Fruit fly (Drosophila melanogaster): ENCODE results near the gene CG10864.

Gene CG10864

DNA sequence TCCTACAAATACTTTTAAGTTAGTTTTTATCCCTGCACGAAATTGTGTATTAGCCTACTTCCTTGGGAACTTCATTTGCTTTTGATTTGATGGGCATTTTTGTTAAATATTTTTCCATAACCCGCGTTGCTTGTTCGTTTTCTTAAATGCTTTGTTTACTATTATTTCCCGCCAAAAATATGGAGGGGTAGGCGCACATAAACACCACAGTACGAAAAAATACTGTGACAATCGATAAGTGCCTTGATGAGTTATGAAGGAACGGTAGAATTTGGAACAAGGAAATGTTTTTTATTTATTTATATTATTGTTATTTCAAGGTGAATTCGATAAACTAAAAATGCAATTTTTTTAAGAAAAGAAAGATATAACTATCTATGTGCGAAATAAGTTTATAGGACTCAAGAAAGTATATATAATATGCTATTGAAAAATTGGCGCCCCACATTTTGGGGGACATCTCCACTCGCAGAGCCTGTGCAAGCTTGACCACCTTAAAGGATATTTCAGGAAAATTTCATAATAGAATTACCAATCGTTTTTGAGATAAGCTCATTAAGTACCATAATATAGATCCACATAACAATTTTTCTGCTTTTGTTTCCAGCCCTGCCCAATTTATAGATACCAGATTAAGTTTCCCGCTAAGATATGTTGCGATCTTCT is 45.3 kb downstream of the CG10864 start, which contains the start of the genes WRNexo and Nup43 (continued):
- TF ChIP-seq CG7372 (GFP tag; IDR thresholded peaks at IDR 0.05): 0 out of 2 replicates have a peak, but pooled peaks have one; percentile 32
- no peak for TF ChIP-seq CG4360 (GFP tag; IDR thresholded peaks at IDR 0.05)
- TF ChIP-seq vfl (GFP tag; optimal IDR thresholded peaks at IDR 0.05): peak; percentile 2
- peak; percentile 31 for TF ChIP-seq CG10267 (tag; optimal IDR thresholded peaks at IDR 0.05)
- no peak for TF ChIP-seq grn (GFP tag; optimal IDR thresholded peaks at IDR 0.05)
- no peak for TF ChIP-seq CG18599 (GFP tag; optimal IDR thresholded peaks at IDR 0.05)
- TF ChIP-seq fru (optimal IDR thresholded peaks at IDR 0.05): no peak
- peak; percentile 49 for TF ChIP-seq Hr3 (GFP tag; optimal IDR thresholded peaks at IDR 0.05)
- no peak for TF ChIP-seq seq (GFP tag; IDR thresholded peaks at IDR 0.05)
- peak; percentile 70 for TF ChIP-seq slbo (GFP tag; IDR thresholded peaks at IDR 0.05)
- TF ChIP-seq dimm (GFP tag; IDR thresholded peaks at IDR 0.05): no peak
- TF ChIP-seq Usf (GFP tag; optimal IDR thresholded peaks at IDR 0.05): no peak
- TF ChIP-seq fd96Cb (tag; optimal IDR thresholded peaks at IDR 0.05): peak; percentile 40
- peak; percentile 34; the same call in 1 of the 2 replicates for TF ChIP-seq CG32772 (GFP tag; IDR thresholded peaks at IDR 0.05)
- TF ChIP-seq CG12659 (GFP tag; optimal IDR thresholded peaks at IDR 0.05): peak; percentile 53
- TF ChIP-seq CG11504 (tag; optimal IDR thresholded peaks at IDR 0.05): peak; percentile 61
- TF ChIP-seq CG13775 (GFP tag; optimal IDR thresholded peaks at IDR 0.05): peak; percentile 67
- no peak for TF ChIP-seq CG6765 (GFP tag; optimal IDR thresholded peaks at IDR 0.05)
- no peak for TF ChIP-seq CG17328 (GFP tag; IDR thresholded peaks at IDR 0.05)
- TF ChIP-seq Hand (GFP tag; optimal IDR thresholded peaks at IDR 0.05): no peak
- TF ChIP-seq CG15479 (GFP tag; optimal IDR thresholded peaks at IDR 0.05): no peak
- no peak for TF ChIP-seq CG10274 (GFP tag; optimal IDR thresholded peaks at IDR 0.05)
- peak; percentile 25 for TF ChIP-seq CG10654 (GFP tag; optimal IDR thresholded peaks at IDR 0.05)
- TF ChIP-seq sob (GFP tag; IDR thresholded peaks at IDR 0.05): peak; percentile 37; the same call in 1 of the 2 replicates
- peak; percentile 14; the same call in 1 of the 2 replicates for TF ChIP-seq sisA (GFP tag; IDR thresholded peaks at IDR 0.05)
- peak; percentile 82 for TF ChIP-seq gfzf (GFP tag; optimal IDR thresholded peaks at IDR 0.05)
- TF ChIP-seq CG14710 (tag; optimal IDR thresholded peaks at IDR 0.05): peak; percentile 51
- TF ChIP-seq btn (GFP tag; optimal IDR thresholded peaks at IDR 0.05): no peak
- TF ChIP-seq Fer2 (tag; optimal IDR thresholded peaks at IDR 0.05): no peak
- no peak for TF ChIP-seq MTF-1 (GFP tag; optimal IDR thresholded peaks at IDR 0.05; ENCODE audit: borderline replicate concordance)
- TF ChIP-seq stwl (tag; optimal IDR thresholded peaks at IDR 0.05): peak; percentile 37
- TF ChIP-seq CoRest (tag; optimal IDR thresholded peaks at IDR 0.05): peak; percentile 69
- TF ChIP-seq H15 (GFP tag; IDR thresholded peaks at IDR 0.05): 0 out of 3 replicates have a peak, but pooled peaks have one; percentile 31
- TF ChIP-seq Xbp1 (GFP tag; optimal IDR thresholded peaks at IDR 0.05): peak; percentile 40
- no peak for TF ChIP-seq Bdp1 (GFP tag; optimal IDR thresholded peaks at IDR 0.05)
- peak; percentile 62; the same call in 2 of the 3 replicates for TF ChIP-seq CG34422 (GFP tag; IDR thresholded peaks at IDR 0.05)
- TF ChIP-seq Rx (GFP tag; IDR thresholded peaks at IDR 0.05): 0 out of 2 replicates have a peak, but pooled peaks have one; percentile 20
- TF ChIP-seq E2f2 (GFP tag; IDR thresholded peaks at IDR 0.05): peak; percentile 57; the same call in 1 of the 2 replicates
- TF ChIP-seq dmrt11E (tag; optimal IDR thresholded peaks at IDR 0.05): peak; percentile 51
- peak; percentile 61 for TF ChIP-seq gem (tag; optimal IDR thresholded peaks at IDR 0.05)
- peak; percentile 47; the same call in 1 of the 2 replicates for TF ChIP-seq ranshi (GFP tag; IDR thresholded peaks at IDR 0.05)
- peak; percentile 14 for TF ChIP-seq ems (GFP tag; optimal IDR thresholded peaks at IDR 0.05)
- TF ChIP-seq CG4707 (GFP tag; optimal IDR thresholded peaks at IDR 0.05): no peak
- peak; percentile 4 for TF ChIP-seq CG18619 (GFP tag; optimal IDR thresholded peaks at IDR 0.05)
- no peak for TF ChIP-seq CG4617 (GFP tag; optimal IDR thresholded peaks at IDR 0.05; ENCODE audit: borderline replicate concordance)
- TF ChIP-seq BEAF-32 (GFP tag; optimal IDR thresholded peaks at IDR 0.05): peak; percentile 37
- TF ChIP-seq CG9609 (GFP tag; optimal IDR thresholded peaks at IDR 0.05): peak; percentile 29
- no peak for TF ChIP-seq Oaz (GFP tag; IDR thresholded peaks at IDR 0.05)
- TF ChIP-seq zen (tag; optimal IDR thresholded peaks at IDR 0.05): peak; percentile 12
- no peak for TF ChIP-seq h (optimal IDR thresholded peaks at IDR 0.05)

Data from whole organism, embryonic.